Worm (Caenorhabditis elegans) whole organism, L1 larva: ENCODE measurements around the gene srw-22.

ENCODE experiments used
- C16A3.4 ChIP-seq: fragments of 150-350 bp; optimal IDR thresholded peaks from 2 replicates; lab custom pipeline; 2014; ENCODE audit warnings: missing biosample characterization, missing genetic modification characterization
- F16B12.6 ChIP-seq: fragments of 150-350 bp; optimal IDR thresholded peaks from 2 replicates; lab custom pipeline; 2014; ENCODE audit warnings: missing biosample characterization, missing genetic modification characterization
- aha-1 ChIP-seq: fragments of 150-350 bp; optimal IDR thresholded peaks from 2 replicates; lab custom pipeline; 2014; ENCODE audit warnings: missing biosample characterization, missing genetic modification characterization
- alr-1 ChIP-seq: fragments of 200-800 bp; sonication (Bioruptor generic); optimal IDR thresholded peaks from 2 replicates; lab custom pipeline; 2018; ENCODE audit warnings: borderline replicate concordance, mild to moderate bottlenecking, missing genetic modification characterization, missing compliant biosample characterization
- aly-2 ChIP-seq: fragments of 150-350 bp; optimal IDR thresholded peaks from 2 replicates; lab custom pipeline; 2014; ENCODE audit warnings: missing biosample characterization, missing genetic modification characterization
- blmp-1 ChIP-seq: fragments of 150-350 bp; optimal IDR thresholded peaks from 2 replicates; lab custom pipeline; 2014; ENCODE audit warnings: missing biosample characterization, missing genetic modification characterization
- ceh-90 ChIP-seq: sonication (generic microtip); optimal IDR thresholded peaks from 2 replicates; lab custom pipeline; 2016; ENCODE audit warnings: missing genetic modification characterization, missing compliant biosample characterization
- ces-1 ChIP-seq: fragments of 150-350 bp; optimal IDR thresholded peaks from 2 replicates; lab custom pipeline; 2014; ENCODE audit warnings: missing biosample characterization, missing genetic modification reagents, missing genetic modification characterization
- egl-13 ChIP-seq: sonication (generic microtip); optimal IDR thresholded peaks from 2 replicates; lab custom pipeline; 2016; ENCODE audit warnings: missing genotype, missing genetic modification reagents, missing genetic modification characterization, missing compliant biosample characterization
- egl-27 ChIP-seq, 2 experiments: fragments of 150-350 bp in 1 of 2; sonication (generic microtip); optimal IDR thresholded peaks; 3 replicates each; lab custom pipeline; 2017 to 2018; ENCODE audit warnings: missing biosample characterization in 2 of 2, missing genetic modification characterization in 2 of 2, missing genetic modification reagents in 2 of 2
- elt-3 ChIP-seq, 6 experiments: fragments of 150-350 bp in 1 of 6; sonication (generic microtip); optimal IDR thresholded peaks; 2 replicates each; lab custom pipeline; 2017 to 2018; ENCODE audit warnings: missing biosample characterization in 6 of 6, missing genetic modification characterization in 6 of 6, inconsistent platforms in 1 of 6
- ets-5 ChIP-seq: fragments of 200-800 bp; sonication (Bioruptor generic); IDR thresholded peaks from 2 replicates; pipeline ENCODE4 v1.3.6; 2022; ENCODE audit warnings: missing genetic modification characterization, missing compliant biosample characterization
- fkh-4 ChIP-seq: sonication (generic microtip); optimal IDR thresholded peaks from 2 replicates; lab custom pipeline; 2016; ENCODE audit warnings: missing compliant biosample characterization, missing genetic modification characterization, borderline replicate concordance
- fos-1 ChIP-seq: fragments of 150-350 bp; optimal IDR thresholded peaks from 2 replicates; lab custom pipeline; 2014; ENCODE audit warnings: missing biosample characterization, missing genetic modification characterization
- hlh-17 ChIP-seq: fragments of 200-800 bp; sonication (Bioruptor generic); optimal IDR thresholded peaks from 2 replicates; lab custom pipeline; 2018; ENCODE audit warnings: missing genetic modification characterization, mild to moderate bottlenecking, missing compliant biosample characterization, moderate library complexity, borderline replicate concordance
- isw-1 ChIP-seq: fragments of 200-800 bp; sonication (Bioruptor generic); IDR thresholded peaks from 2 replicates; pipeline ENCODE4 v1.3.6; 2022; ENCODE audit warnings: missing genetic modification characterization, missing compliant biosample characterization
- lin-13 ChIP-seq: fragments of 150-350 bp; optimal IDR thresholded peaks from 2 replicates; lab custom pipeline; 2014; ENCODE audit warnings: missing biosample characterization, missing genetic modification reagents, missing genetic modification characterization
- lin-15B ChIP-seq: fragments of 150-350 bp; sonication (generic microtip); optimal IDR thresholded peaks from 3 replicates; lab custom pipeline; 2014; ENCODE audit warnings: missing biosample characterization, missing genetic modification characterization
- mab-9 ChIP-seq: fragments of 200-800 bp; sonication (Bioruptor generic); IDR thresholded peaks from 2 replicates; pipeline ENCODE4 v1.3.6; 2022; ENCODE audit warnings: missing genetic modification reagents, missing genetic modification characterization, missing compliant biosample characterization
- nhr-11 ChIP-seq: fragments of 150-350 bp; optimal IDR thresholded peaks from 2 replicates; lab custom pipeline; 2014; ENCODE audit warnings: missing biosample characterization, missing genetic modification characterization
- nhr-20 ChIP-seq: sonication (generic microtip); optimal IDR thresholded peaks from 2 replicates; lab custom pipeline; 2016; ENCODE audit warnings: mild to moderate bottlenecking, missing genetic modification characterization, missing compliant biosample characterization
- nhr-237 ChIP-seq: fragments of 150-350 bp; optimal IDR thresholded peaks from 2 replicates; lab custom pipeline; 2014; ENCODE audit warnings: missing biosample characterization, missing genetic modification characterization
- nhr-76 ChIP-seq: sonication (generic microtip); optimal IDR thresholded peaks from 2 replicates; lab custom pipeline; 2017; ENCODE audit warnings: missing biosample characterization, missing genetic modification characterization
- nhr-77 ChIP-seq: fragments of 150-350 bp; optimal IDR thresholded peaks from 2 replicates; lab custom pipeline; 2014; ENCODE audit warnings: missing biosample characterization, missing genetic modification characterization
- pag-3 ChIP-seq: sonication (generic microtip); optimal IDR thresholded peaks from 2 replicates; lab custom pipeline; 2017; ENCODE audit warnings: missing genetic modification characterization, mild to moderate bottlenecking, missing compliant biosample characterization, antibody characterized with exemption, borderline replicate concordance; ENCODE audit not compliant: insufficient read depth
- pax-3 ChIP-seq: fragments of 200-800 bp; sonication (Bioruptor generic); optimal IDR thresholded peaks from 2 replicates; lab custom pipeline; 2018; ENCODE audit warnings: mild to moderate bottlenecking, missing genetic modification characterization, moderate library complexity, missing compliant biosample characterization
- pqm-1 ChIP-seq: sonication (generic microtip); optimal IDR thresholded peaks from 3 replicates; lab custom pipeline; 2017; ENCODE audit warnings: missing biosample characterization, missing genetic modification characterization
- rnt-1 ChIP-seq: sonication (generic microtip); optimal IDR thresholded peaks from 2 replicates; lab custom pipeline; 2016; ENCODE audit warnings: mild to moderate bottlenecking, missing genetic modification characterization, moderate library complexity, missing compliant biosample characterization
- snpc-4 ChIP-seq: fragments of 150-350 bp; optimal IDR thresholded peaks from 2 replicates; lab custom pipeline; 2014; ENCODE audit warnings: missing biosample characterization, missing genetic modification characterization
- snu-23 ChIP-seq: sonication (generic microtip); optimal IDR thresholded peaks from 2 replicates; lab custom pipeline; 2016; ENCODE audit warnings: missing genetic modification characterization, missing compliant biosample characterization
- sox-4 ChIP-seq: sonication (generic microtip); optimal IDR thresholded peaks from 2 replicates; lab custom pipeline; 2016; ENCODE audit warnings: missing genetic modification characterization, missing compliant biosample characterization
- sptf-1 ChIP-seq: fragments of 150-350 bp; optimal IDR thresholded peaks from 2 replicates; lab custom pipeline; 2014; ENCODE audit warnings: missing biosample characterization, missing genetic modification characterization
- swsn-7 ChIP-seq: sonication (generic microtip); optimal IDR thresholded peaks from 2 replicates; lab custom pipeline; 2016; ENCODE audit warnings: missing genetic modification characterization, missing compliant biosample characterization
- tbx-2 ChIP-seq: sonication (generic microtip); optimal IDR thresholded peaks from 2 replicates; lab custom pipeline; 2016; ENCODE audit warnings: missing genetic modification characterization, missing compliant biosample characterization
- unc-62 ChIP-seq: fragments of 150-350 bp; optimal IDR thresholded peaks from 2 replicates; lab custom pipeline; 2014; ENCODE audit warnings: missing biosample characterization, missing genetic modification reagents, missing genetic modification characterization
- xbp-1 ChIP-seq: sonication (generic microtip); optimal IDR thresholded peaks from 2 replicates; lab custom pipeline; 2016; ENCODE audit warnings: missing genetic modification characterization, missing compliant biosample characterization
- zag-1 ChIP-seq: fragments of 150-350 bp; optimal IDR thresholded peaks from 2 replicates; lab custom pipeline; 2014; ENCODE audit warnings: missing biosample characterization, missing genetic modification characterization
- zip-4 ChIP-seq: fragments of 200-800 bp; sonication (Bioruptor generic); optimal IDR thresholded peaks from 2 replicates; lab custom pipeline; 2018; ENCODE audit warnings: mild to moderate bottlenecking, missing genetic modification characterization, moderate library complexity, missing compliant biosample characterization
- ztf-11 ChIP-seq, 2 experiments: sonication (generic microtip); optimal IDR thresholded peaks; 2 replicates each; lab custom pipeline; 2016 to 2017; ENCODE audit warnings: missing genetic modification characterization in 2 of 2, missing biosample characterization in 1 of 2, missing compliant biosample characterization in 1 of 2

srw-22 gene

ce11 chrV:15268302-15268701 lies at the start of gene srw-22:
srw-22 (plus strand) TSS chrV:15268602.
- TF ChIP-seq pag-3, result no peak
- no peak for TF ChIP-seq ceh-90 (tag; lab: Kevin White, UChicago)
- TF ChIP-seq fos-1 (tag; lab: Kevin White, UChicago), result no peak
- TF ChIP-seq elt-3 (tag; optimal IDR thresholded peaks at IDR 0.05; lab: Kevin White, UChicago), result no peak
- TF ChIP-seq alr-1 (tag; lab: Kevin White, UChicago), result no peak
- no peak for TF ChIP-seq isw-1 (GFP tag; lab: Robert Waterston, UW)
- no peak for TF ChIP-seq zip-4 (GFP tag; lab: Kevin White, UChicago)
- TF ChIP-seq pqm-1 (tag; lab: Kevin White, UChicago), result no peak
- TF ChIP-seq nhr-237 (tag; lab: Kevin White, UChicago), result no peak
- no peak for TF ChIP-seq C16A3.4
- no peak for TF ChIP-seq sox-4
- no peak for TF ChIP-seq xbp-1 (tag; lab: Kevin White, UChicago)
- TF ChIP-seq pax-3 (tag; lab: Kevin White, UChicago), result no peak
- no peak for TF ChIP-seq ets-5 (GFP tag; lab: Robert Waterston, UW)
- no peak for TF ChIP-seq zag-1 (tag; lab: Kevin White, UChicago)
- no peak for TF ChIP-seq lin-15B (tag; lab: Kevin White, UChicago)
- no peak for TF ChIP-seq nhr-76 (tag; lab: Kevin White, UChicago)
- TF ChIP-seq F16B12.6, result no peak
- TF ChIP-seq lin-13 (GFP tag; lab: Kevin White, UChicago), result no peak
- no peak for TF ChIP-seq aly-2 (tag; lab: Kevin White, UChicago)

ce11 chrV:15221330-15221729 lies 47.1 kb upstream of the srw-22 start, which contains the start of gene irld-25:
irld-25 (plus strand) TSS chrV:15221630.
- no peak for TF ChIP-seq mab-9 (GFP tag; lab: Robert Waterston, UW)
- no peak for TF ChIP-seq hlh-17 (GFP tag; lab: Kevin White, UChicago)
- TF ChIP-seq snpc-4 (tag; lab: Kevin White, UChicago), result no peak
- TF ChIP-seq unc-62 (GFP tag; lab: Kevin White, UChicago), result no peak
- TF ChIP-seq, all 84 proteins: peak for 0

ce11 chrV:15223668-15224067 lies 44.7 kb upstream of the srw-22 start, which contains the start of gene srw-24:
srw-24 (plus strand) TSS chrV:15223968.
- TF ChIP-seq nhr-20 (no peak), pqm-1 (tag; lab: Kevin White, UChicago) (no peak), sptf-1 (tag; lab: Kevin White, UChicago) (no peak), ets-5 (GFP tag; lab: Robert Waterston, UW) (no peak), egl-27 (tag; optimal IDR thresholded peaks at IDR 0.05; lab: Kevin White, UChicago) (no peak), ztf-11 (tag; optimal IDR thresholded peaks at IDR 0.05; lab: Kevin White, UChicago) (no peak), egl-13 (tag; lab: Kevin White, UChicago) (no peak), nhr-11 (tag; lab: Kevin White, UChicago) (no peak), ces-1 (GFP tag; lab: Kevin White, UChicago) (no peak), rnt-1 (tag; lab: Kevin White, UChicago) (no peak), aha-1 (no peak), fkh-4 (tag; lab: Kevin White, UChicago) (no peak), nhr-77 (no peak)
- TF ChIP-seq, all 84 proteins: peak for 0

ce11 chrV:15225650-15226049 lies 42.8 kb upstream of the srw-22 start, which contains the start of gene srw-14:
srw-14 (plus strand) TSS chrV:15225950.
- TF ChIP-seq blmp-1 (tag; lab: Kevin White, UChicago) (no peak), swsn-7 (tag; lab: Kevin White, UChicago) (no peak), snu-23 (GFP tag; lab: Kevin White, UChicago) (no peak), isw-1 (GFP tag; lab: Robert Waterston, UW) (no peak), rnt-1 (tag; lab: Kevin White, UChicago) (no peak), tbx-2 (tag; lab: Kevin White, UChicago) (no peak)
- TF ChIP-seq, all 84 proteins: peak for 0
